Fruit fly (Drosophila melanogaster) whole organism, embryonic: Measurements from ENCODE around the gene fok.

Source experiments
- Abd-B ChIP-seq: fragments of 200-800 bp; sonication (Bioruptor generic); optimal IDR thresholded peaks from 2 replicates; lab custom pipeline; 2018; ENCODE audit warnings: missing biosample characterization, mild to moderate bottlenecking, missing genetic modification characterization, moderate library complexity
- BtbVII ChIP-seq: fragments of 200-800 bp; sonication (Bioruptor generic); optimal IDR thresholded peaks from 3 replicates; lab custom pipeline; 2017; ENCODE audit warnings: missing biosample characterization, mild to moderate bottlenecking, missing genetic modification characterization
- CG10147 ChIP-seq: fragments of 200-800 bp; sonication (Bioruptor generic); optimal IDR thresholded peaks from 2 replicates; lab custom pipeline; 2019; ENCODE audit warnings: missing biosample characterization, mild to moderate bottlenecking, missing genetic modification characterization, moderate library complexity
- CG11093 ChIP-seq: fragments of 200-800 bp; sonication (Bioruptor generic); IDR thresholded peaks from 3 replicates; pipeline ENCODE4 v1.3.6; 2022; ENCODE audit warnings: missing biosample characterization, missing genetic modification characterization
- CG11456 ChIP-seq: fragments of 200-800 bp; sonication (Bioruptor generic); IDR thresholded peaks from 3 replicates; pipeline ENCODE4 v1.3.6; 2022; ENCODE audit warnings: missing biosample characterization, missing genetic modification characterization
- CG14860 ChIP-seq: fragments of 200-800 bp; sonication (Bioruptor generic); IDR thresholded peaks from 3 replicates; pipeline ENCODE4 v1.3.6; 2022; ENCODE audit warnings: missing biosample characterization, missing genetic modification characterization; ENCODE audit not compliant: partially characterized antibody
- CG15269 ChIP-seq: fragments of 200-800 bp; sonication (Bioruptor generic); optimal IDR thresholded peaks from 2 replicates; lab custom pipeline; 2018; ENCODE audit warnings: missing biosample characterization, mild to moderate bottlenecking, missing genetic modification characterization, moderate library complexity
- CG15479 ChIP-seq: fragments of 200-800 bp; sonication (Bioruptor generic); optimal IDR thresholded peaks from 3 replicates; lab custom pipeline; 2019; ENCODE audit warnings: missing biosample characterization, mild to moderate bottlenecking, missing genetic modification characterization, moderate library complexity
- CG16863 ChIP-seq: fragments of 200-800 bp; sonication (Bioruptor generic); optimal IDR thresholded peaks from 3 replicates; lab custom pipeline; 2016; ENCODE audit warnings: missing biosample characterization, missing genetic modification characterization
- CG18764 ChIP-seq: fragments of 200-800 bp; sonication (Bioruptor generic); optimal IDR thresholded peaks from 3 replicates; lab custom pipeline; 2016; ENCODE audit warnings: missing biosample characterization, missing genetic modification characterization
- CG2129 ChIP-seq: fragments of 200-800 bp; sonication (Bioruptor generic); IDR thresholded peaks from 2 replicates; pipeline ENCODE4 v1.3.6; 2022; ENCODE audit warnings: missing biosample characterization, missing genetic modification characterization; ENCODE audit not compliant: partially characterized antibody
- CG31388 ChIP-seq: fragments of 200-800 bp; sonication (Bioruptor generic); optimal IDR thresholded peaks from 2 replicates; lab custom pipeline; 2016; ENCODE audit warnings: missing biosample characterization, missing genetic modification characterization
- CG4360 ChIP-seq: fragments of 200-800 bp; sonication (Bioruptor generic); IDR thresholded peaks from 2 replicates; pipeline ENCODE4 v1.3.6; 2022; ENCODE audit warnings: missing biosample characterization, missing genetic modification characterization
- CG6683 ChIP-seq: fragments of 200-800 bp; sonication (Bioruptor generic); optimal IDR thresholded peaks from 2 replicates; lab custom pipeline; 2017; ENCODE audit warnings: missing biosample characterization, mild to moderate bottlenecking, missing genetic modification characterization, missing genetic modification reagents
- CG7963 ChIP-seq: fragments of 200-800 bp; sonication (Bioruptor generic); IDR thresholded peaks from 3 replicates; pipeline ENCODE4 v1.3.6; 2022; ENCODE audit warnings: missing biosample characterization, missing genetic modification characterization; ENCODE audit not compliant: partially characterized antibody
- CG8089 ChIP-seq: fragments of 200-800 bp; sonication (Bioruptor generic); optimal IDR thresholded peaks from 3 replicates; lab custom pipeline; 2016; ENCODE audit warnings: missing biosample characterization, missing genetic modification characterization
- CG8478 ChIP-seq: fragments of >200 bp; optimal IDR thresholded peaks from 2 replicates; lab custom pipeline; 2018
- CG9437 ChIP-seq: fragments of 200-800 bp; sonication (Bioruptor generic); optimal IDR thresholded peaks from 2 replicates; lab custom pipeline; 2018; ENCODE audit warnings: missing biosample characterization, mild to moderate bottlenecking, missing genetic modification characterization
- CG9876 ChIP-seq: fragments of 200-800 bp; sonication (Bioruptor generic); optimal IDR thresholded peaks from 2 replicates; lab custom pipeline; 2016; ENCODE audit warnings: missing biosample characterization, missing genetic modification characterization
- CG9932 ChIP-seq: fragments of 200-800 bp; sonication (Bioruptor generic); IDR thresholded peaks from 2 replicates; pipeline ENCODE4 v1.3.6; 2022; ENCODE audit warnings: missing biosample characterization, missing genetic modification characterization
- CHES-1-like ChIP-seq: fragments of 200-800 bp; sonication (Bioruptor generic); optimal IDR thresholded peaks from 2 replicates; lab custom pipeline; 2016; ENCODE audit warnings: missing biosample characterization, missing genetic modification characterization
- CoRest ChIP-seq: fragments of 200-800 bp; sonication (Bioruptor generic); optimal IDR thresholded peaks from 3 replicates; lab custom pipeline; 2018; ENCODE audit warnings: missing biosample characterization, mild to moderate bottlenecking, missing genetic modification characterization, moderate library complexity
- D19B ChIP-seq: fragments of 200-800 bp; sonication (Bioruptor generic); optimal IDR thresholded peaks from 2 replicates; lab custom pipeline; 2017; ENCODE audit warnings: missing biosample characterization, mild to moderate bottlenecking, missing genetic modification characterization
- Deaf1 ChIP-seq: fragments of 200-800 bp; optimal IDR thresholded peaks from 3 replicates; lab custom pipeline; 2019; ENCODE audit warnings: missing biosample characterization, mild to moderate bottlenecking, missing genetic modification characterization, moderate library complexity
- Dip2 ChIP-seq: fragments of 200-800 bp; sonication (Bioruptor generic); IDR thresholded peaks from 2 replicates; pipeline ENCODE4 v1.3.6; 2022; ENCODE audit warnings: missing biosample characterization, missing genetic modification characterization
- Doc2 ChIP-seq: fragments of 200-800 bp; sonication (Bioruptor generic); IDR thresholded peaks from 2 replicates; pipeline ENCODE4 v1.3.6; 2022; ENCODE audit warnings: missing biosample characterization, missing genetic modification characterization
- Dref ChIP-seq: fragments of 200-800 bp; sonication (Bioruptor generic); IDR thresholded peaks from 2 replicates; pipeline ENCODE4 v1.3.6; 2022; ENCODE audit warnings: missing biosample characterization, missing genetic modification characterization
- E2f2 ChIP-seq: fragments of 200-800 bp; sonication (Bioruptor generic); IDR thresholded peaks from 2 replicates; pipeline ENCODE4 v1.3.6; 2022; ENCODE audit warnings: missing biosample characterization, missing genetic modification characterization
- Ets65A ChIP-seq: fragments of 200-800 bp; sonication (Bioruptor generic); peaks from one replicate; lab custom pipeline; 2016; ENCODE audit warnings: missing biosample characterization, missing genetic modification characterization
- HHEX ChIP-seq: fragments of 200-800 bp; sonication (Bioruptor generic); optimal IDR thresholded peaks from 3 replicates; lab custom pipeline; 2017; ENCODE audit warnings: missing biosample characterization, mild to moderate bottlenecking, missing genetic modification characterization, missing genetic modification reagents
- Hr51 ChIP-seq, 2 experiments: fragments of 200-800 bp; sonication (Bioruptor generic); optimal IDR thresholded peaks; 2 replicates in 1 of 2; 3 replicates in 1 of 2; lab custom pipeline; 2016 to 2018; ENCODE audit warnings: missing biosample characterization in 2 of 2, missing genetic modification characterization in 2 of 2, mild to moderate bottlenecking in 1 of 2, moderate library complexity in 1 of 2
- Mad ChIP-seq: fragments of 200-800 bp; sonication (Bioruptor generic); optimal IDR thresholded peaks from 2 replicates; lab custom pipeline; 2016; ENCODE audit warnings: missing biosample characterization, missing genetic modification characterization
- Scr ChIP-seq: fragments of 200-800 bp; sonication (Bioruptor generic); IDR thresholded peaks from 2 replicates; pipeline ENCODE4 v1.3.6; 2022; ENCODE audit warnings: missing biosample characterization, missing genetic modification characterization; ENCODE audit not compliant: partially characterized antibody
- ara ChIP-seq: fragments of 200-800 bp; sonication (Bioruptor generic); IDR thresholded peaks from 2 replicates; pipeline ENCODE4 v1.3.6; 2022; ENCODE audit warnings: missing biosample characterization, missing genetic modification characterization
- ase ChIP-seq: fragments of 200-800 bp; sonication (Bioruptor generic); IDR thresholded peaks from 3 replicates; pipeline ENCODE4 v1.3.6; 2022; ENCODE audit warnings: missing biosample characterization, missing genetic modification characterization
- ash1 ChIP-seq: fragments of 200-800 bp; sonication (Bioruptor generic); optimal IDR thresholded peaks from 2 replicates; lab custom pipeline; 2018; ENCODE audit warnings: missing biosample characterization, mild to moderate bottlenecking, missing genetic modification characterization
- ato ChIP-seq: fragments of 200-800 bp; sonication (Bioruptor generic); IDR thresholded peaks from 2 replicates; pipeline ENCODE4 v1.3.6; 2022; ENCODE audit warnings: missing biosample characterization, missing genetic modification characterization; ENCODE audit not compliant: partially characterized antibody
- bcd ChIP-seq: fragments of 200-800 bp; sonication (Bioruptor generic); optimal IDR thresholded peaks from 2 replicates; lab custom pipeline; 2017; ENCODE audit warnings: missing biosample characterization, mild to moderate bottlenecking, missing genetic modification characterization
- bigmax ChIP-seq: fragments of 200-800 bp; sonication (Bioruptor generic); optimal IDR thresholded peaks from 2 replicates; lab custom pipeline; 2018; ENCODE audit warnings: missing biosample characterization, mild to moderate bottlenecking, missing genetic modification characterization
- cad ChIP-seq: fragments of >200 bp; optimal IDR thresholded peaks from 2 replicates; lab custom pipeline; 2017; ENCODE audit warnings: missing biosample characterization, missing genetic modification characterization
- cg ChIP-seq: fragments of 200-800 bp; sonication (Bioruptor generic); optimal IDR thresholded peaks from 3 replicates; lab custom pipeline; 2019; ENCODE audit warnings: missing biosample characterization, mild to moderate bottlenecking, missing genetic modification characterization, moderate library complexity
- chm ChIP-seq: fragments of 200-800 bp; sonication (Bioruptor generic); IDR thresholded peaks from 2 replicates; pipeline ENCODE4 v1.3.6; 2022; ENCODE audit warnings: missing biosample characterization, missing genetic modification characterization
- gcm ChIP-seq: fragments of 200-800 bp; sonication (Bioruptor generic); optimal IDR thresholded peaks from 2 replicates; lab custom pipeline; 2019; ENCODE audit warnings: missing biosample characterization, mild to moderate bottlenecking, missing genetic modification characterization, moderate library complexity
- hbn ChIP-seq: fragments of 200-800 bp; sonication (Bioruptor generic); IDR thresholded peaks from 2 replicates; pipeline ENCODE4 v1.3.6; 2022; ENCODE audit warnings: missing biosample characterization, missing genetic modification characterization; ENCODE audit not compliant: partially characterized antibody
- kah ChIP-seq: fragments of 200-800 bp; sonication (Bioruptor generic); optimal IDR thresholded peaks from 2 replicates; lab custom pipeline; 2018; ENCODE audit warnings: missing biosample characterization, mild to moderate bottlenecking, missing genetic modification characterization
- nau ChIP-seq: fragments of 200-800 bp; sonication (Bioruptor generic); optimal IDR thresholded peaks from 3 replicates; lab custom pipeline; 2017; ENCODE audit warnings: missing biosample characterization, mild to moderate bottlenecking, missing genetic modification characterization, missing genetic modification reagents
- nerfin-1 ChIP-seq: fragments of 200-800 bp; sonication (Bioruptor generic); optimal IDR thresholded peaks from 3 replicates; lab custom pipeline; 2019; ENCODE audit warnings: missing biosample characterization, mild to moderate bottlenecking, missing genetic modification characterization, moderate library complexity
- onecut ChIP-seq: fragments of 200-800 bp; sonication (Bioruptor generic); IDR thresholded peaks from 2 replicates; pipeline ENCODE4 v1.3.6; 2022; ENCODE audit warnings: missing biosample characterization, missing genetic modification characterization
- otp ChIP-seq: fragments of 200-800 bp; sonication (Bioruptor generic); IDR thresholded peaks from 3 replicates; pipeline ENCODE4, ENCODE4 v1.3.6; 2022; ENCODE audit warnings: missing biosample characterization, missing genetic modification characterization
- ranshi ChIP-seq: fragments of 200-800 bp; sonication (Bioruptor generic); IDR thresholded peaks from 2 replicates; pipeline ENCODE4 v1.3.6; 2022; ENCODE audit warnings: missing biosample characterization, missing genetic modification characterization
- ro ChIP-seq: fragments of 200-800 bp; sonication (Bioruptor generic); IDR thresholded peaks from 2 replicates; pipeline ENCODE4 v1.3.6; 2022; ENCODE audit warnings: missing biosample characterization, missing genetic modification characterization
- sens ChIP-seq: fragments of 200-800 bp; sonication (Bioruptor generic); peaks from one replicate; lab custom pipeline; 2016; ENCODE audit warnings: missing biosample characterization, missing genetic modification characterization

The fok gene

DNA sequence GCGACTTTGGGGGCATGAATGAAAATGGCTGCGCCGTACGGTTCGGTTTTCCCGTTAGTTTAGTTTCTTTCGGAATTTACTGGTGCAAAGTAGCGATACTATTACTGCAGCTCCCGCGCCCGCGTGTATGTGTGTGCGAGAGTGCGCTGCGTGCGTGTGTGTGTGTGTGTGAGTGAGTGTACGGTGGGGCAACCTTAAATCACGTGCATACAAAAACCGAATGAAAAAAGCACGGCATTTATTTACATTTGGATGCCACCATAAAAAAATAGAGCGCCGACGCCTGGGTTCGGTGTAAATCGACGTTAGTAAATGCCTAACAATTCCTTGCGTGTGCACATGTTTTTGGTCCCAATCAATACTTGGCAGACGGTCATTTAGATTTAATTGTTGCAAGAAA lies 12.9 kb upstream of the fok start:
- TF ChIP-seq ranshi (GFP tag; lab: Robert Waterston, UW) = no peak
- TF ChIP-seq onecut (GFP tag; lab: Robert Waterston, UW) = no peak
- TF ChIP-seq CG16863 = no peak
- no peak for TF ChIP-seq hbn (GFP tag; lab: Robert Waterston, UW)
- no peak for TF ChIP-seq CG15269 (tag; lab: Kevin White, UChicago)
- TF ChIP-seq CG6683 = no peak
- no peak for TF ChIP-seq Abd-B
- TF ChIP-seq HHEX (GFP tag; lab: Kevin White, UChicago) = no peak
- no peak for TF ChIP-seq bcd (GFP tag; lab: Kevin White, UChicago)
- TF ChIP-seq Dref = 0 out of 2 replicates have a peak, but pooled peaks have one; percentile 31
- TF ChIP-seq ase (GFP tag; lab: Robert Waterston, UW) = no peak
- TF ChIP-seq Deaf1 (tag; lab: Kevin White, UChicago) = peak; percentile 63
- TF ChIP-seq CG8478 (lab: Kevin White, UChicago) = peak; percentile 74
- TF ChIP-seq CHES-1-like (GFP tag; lab: Kevin White, UChicago) = no peak
- peak; percentile 9; the same call in 1 of the 2 replicates for TF ChIP-seq ara (GFP tag; lab: Robert Waterston, UW)
- no peak for TF ChIP-seq CG11093 (GFP tag; lab: Robert Waterston, UW)
- no peak for TF ChIP-seq CG15479
- no peak for TF ChIP-seq otp
- TF ChIP-seq kah (GFP tag; lab: Kevin White, UChicago) = no peak
- no peak for TF ChIP-seq CG10147
- TF ChIP-seq Dip2 (GFP tag; lab: Robert Waterston, UW) = no peak
- 0 out of 2 replicates have a peak, but pooled peaks have one; percentile 6 for TF ChIP-seq ato (GFP tag; lab: Robert Waterston, UW)
- no peak for TF ChIP-seq ash1 (GFP tag; lab: Kevin White, UChicago)
- TF ChIP-seq D19B (GFP tag; lab: Kevin White, UChicago) = no peak
- TF ChIP-seq CG2129 (GFP tag; lab: Robert Waterston, UW) = no peak
- TF ChIP-seq Doc2 (GFP tag; lab: Robert Waterston, UW) = no peak
- no peak for TF ChIP-seq nau
- no peak for TF ChIP-seq E2f2
- no peak for TF ChIP-seq ro (GFP tag; lab: Robert Waterston, UW)
- TF ChIP-seq nerfin-1 (tag; lab: Kevin White, UChicago) = no peak
- TF ChIP-seq CG9437 (GFP tag; lab: Kevin White, UChicago) = no peak
- peak; percentile 92 for TF ChIP-seq cg (GFP tag; lab: Kevin White, UChicago)
- no peak for TF ChIP-seq CG11456 (GFP tag; lab: Robert Waterston, UW)
- no peak for TF ChIP-seq bigmax (GFP tag; lab: Kevin White, UChicago)
- no peak for TF ChIP-seq CoRest
- TF ChIP-seq CG31388 (GFP tag; lab: Kevin White, UChicago) = no peak
- TF ChIP-seq chm (GFP tag; lab: Robert Waterston, UW) = no peak
- TF ChIP-seq CG4360 (GFP tag; lab: Robert Waterston, UW) = no peak
- no peak for TF ChIP-seq CG8089
- TF ChIP-seq BtbVII (GFP tag; lab: Kevin White, UChicago) = no peak
- TF ChIP-seq CG18764 (GFP tag; lab: Kevin White, UChicago) = no peak
- no peak for TF ChIP-seq Mad
- no peak for TF ChIP-seq sens (GFP tag; lab: Kevin White, UChicago)
- TF ChIP-seq Scr = no peak
- no peak for TF ChIP-seq cad (GFP tag; lab: Kevin White, UChicago)
- TF ChIP-seq CG7963 (GFP tag; lab: Robert Waterston, UW) = peak; percentile 31; the same call in 1 of the 3 replicates
- no peak for TF ChIP-seq gcm (GFP tag; lab: Kevin White, UChicago)
- no peak for TF ChIP-seq CG9876
- TF ChIP-seq CG9932 (GFP tag; lab: Robert Waterston, UW) = no peak
- TF ChIP-seq CG14860 (GFP tag; lab: Robert Waterston, UW) = no peak
- no peak for TF ChIP-seq Ets65A (GFP tag; lab: Kevin White, UChicago)
- TF ChIP-seq Hr51 (GFP tag; optimal IDR thresholded peaks at IDR 0.05; lab: Kevin White, UChicago) = no peak
